Worm (Caenorhabditis elegans): ENCODE data around the gene T10D4.19.

DNA sequence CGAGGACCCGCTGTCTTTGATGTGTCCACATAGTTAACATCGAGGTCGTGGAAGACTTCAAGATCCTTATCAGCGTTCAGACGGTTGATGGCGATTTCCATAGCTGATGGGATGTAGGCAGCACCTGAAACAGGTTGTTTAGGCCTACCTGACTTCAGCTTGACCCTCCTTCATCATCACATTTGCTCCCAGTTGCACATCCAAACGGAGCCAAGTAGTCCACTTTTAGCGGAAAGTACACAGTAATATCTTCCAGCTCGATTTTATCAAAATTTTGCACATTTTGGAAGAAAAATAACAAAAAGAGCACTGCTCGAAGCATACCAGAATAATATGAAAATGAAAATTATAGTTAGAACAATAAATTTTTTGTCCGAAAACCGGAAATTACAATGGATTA is 45.2 kb downstream of the T10D4.19 start, which contains the start of gene gcy-15:
- no peak for TF ChIP-seq F13C5.2 (tag; optimal IDR thresholded peaks at IDR 0.05)
- no peak for TF ChIP-seq tbx-37 (GFP tag; conservative IDR thresholded peaks at IDR 0.05)
- TF ChIP-seq flt-1 (GFP tag; IDR thresholded peaks at IDR 0.05): no peak
- TF ChIP-seq pes-1 (GFP tag; IDR thresholded peaks at IDR 0.05): no peak
- TF ChIP-seq ama-1 (optimal IDR thresholded peaks at IDR 0.05): no peak
- TF ChIP-seq scrt-1 (GFP tag; IDR thresholded peaks at IDR 0.05): no peak
- TF ChIP-seq ceh-13 (GFP tag; optimal IDR thresholded peaks at IDR 0.05): no peak
- TF ChIP-seq hnd-1 (tag; optimal IDR thresholded peaks at IDR 0.05): no peak
- TF ChIP-seq ets-7 (tag; optimal IDR thresholded peaks at IDR 0.05): no peak

All from whole organism, early embryonic.